Worm (Caenorhabditis elegans) whole organism, young adult: ENCODE results near the gene nhr-97.

ENCODE experiments used
- B0019.2 ChIP-seq: fragments of 200-800 bp; sonication (Bioruptor generic); conservative IDR thresholded peaks from 2 replicates; pipeline ENCODE4 v1.3.6; 2022; ENCODE audit warnings: missing genetic modification reagents, missing genetic modification characterization, missing compliant biosample characterization
- C06A6.2 ChIP-seq: fragments of 200-800 bp; sonication (Bioruptor generic); conservative IDR thresholded peaks from 2 replicates; pipeline ENCODE4 v1.3.6; 2022; ENCODE audit warnings: missing genetic modification characterization, missing compliant biosample characterization
- C17E4.6 ChIP-seq: fragments of 200-800 bp; sonication (Bioruptor generic); IDR thresholded peaks from 2 replicates; pipeline ENCODE4 v1.3.6; 2022; ENCODE audit warnings: missing genetic modification reagents, missing genetic modification characterization, missing compliant biosample characterization
- F10E7.11 ChIP-seq: sonication (generic microtip); optimal IDR thresholded peaks from 2 replicates; lab custom pipeline; 2017; ENCODE audit warnings: mild to moderate bottlenecking, missing genetic modification characterization, moderate library complexity, missing compliant biosample characterization
- F23B12.7 ChIP-seq: sonication (generic microtip); optimal IDR thresholded peaks from 2 replicates; lab custom pipeline; 2017; ENCODE audit warnings: missing genetic modification characterization, mild to moderate bottlenecking, missing compliant biosample characterization, antibody characterized with exemption, moderate library complexity; ENCODE audit not compliant: insufficient read depth
- F49E8.2 ChIP-seq: sonication (generic microtip); optimal IDR thresholded peaks from 3 replicates; lab custom pipeline; 2017; ENCODE audit warnings: missing genetic modification characterization, mild to moderate bottlenecking, missing compliant biosample characterization, antibody characterized with exemption, moderate library complexity; ENCODE audit not compliant: insufficient read depth
- F55B11.4 ChIP-seq: sonication (generic microtip); optimal IDR thresholded peaks from 2 replicates; lab custom pipeline; 2016; ENCODE audit warnings: missing compliant biosample characterization, missing genetic modification characterization, borderline replicate concordance; ENCODE audit not compliant: insufficient read depth
- K11D2.4 ChIP-seq: fragments of 200-800 bp; sonication (Bioruptor generic); IDR thresholded peaks from 2 replicates; pipeline ENCODE4 v1.3.6; 2022; ENCODE audit warnings: missing genetic modification reagents, missing genetic modification characterization, missing compliant biosample characterization
- T07F8.4 ChIP-seq: sonication (generic microtip); optimal IDR thresholded peaks from 2 replicates; lab custom pipeline; 2016; ENCODE audit warnings: mild to moderate bottlenecking, missing genetic modification characterization, moderate library complexity, missing compliant biosample characterization
- Y53G8AR.9 ChIP-seq: fragments of 200-800 bp; sonication (Bioruptor generic); conservative IDR thresholded peaks from 2 replicates; pipeline ENCODE4 v1.3.6; 2022; ENCODE audit warnings: missing genetic modification reagents, missing genetic modification characterization, missing compliant biosample characterization
- Y56A3A.18 ChIP-seq: fragments of 200-800 bp; sonication (Bioruptor generic); IDR thresholded peaks from 2 replicates; pipeline ENCODE4 v1.3.6; 2022; ENCODE audit warnings: missing genetic modification reagents, missing genetic modification characterization, missing compliant biosample characterization
- Y95B8A.8 ChIP-seq: fragments of 200-800 bp; sonication (Bioruptor generic); IDR thresholded peaks from 2 replicates; pipeline ENCODE4 v1.3.6; 2022; ENCODE audit warnings: missing genetic modification reagents, missing genetic modification characterization, missing compliant biosample characterization
- ZK185.1 ChIP-seq: sonication (generic microtip); optimal IDR thresholded peaks from 2 replicates; lab custom pipeline; 2016; ENCODE audit warnings: mild to moderate bottlenecking, missing genetic modification characterization, missing compliant biosample characterization; ENCODE audit not compliant: poor library complexity, severe bottlenecking
- attf-3 ChIP-seq: fragments of 200-800 bp; sonication (Bioruptor generic); conservative IDR thresholded peaks from 2 replicates; pipeline ENCODE4 v1.3.6; 2022; ENCODE audit warnings: missing genetic modification reagents, missing genetic modification characterization, missing compliant biosample characterization
- ccch-3 ChIP-seq: fragments of 200-800 bp; sonication (Bioruptor generic); optimal IDR thresholded peaks from 2 replicates; lab custom pipeline; 2018; ENCODE audit warnings: mild to moderate bottlenecking, missing genetic modification characterization, missing compliant biosample characterization
- ceh-100 ChIP-seq: fragments of 200-800 bp; sonication (Bioruptor generic); IDR thresholded peaks from 2 replicates; pipeline ENCODE4 v1.3.6; 2022; ENCODE audit warnings: missing genetic modification reagents, missing genetic modification characterization, missing compliant biosample characterization
- ceh-58 ChIP-seq: fragments of 200-800 bp; sonication (Bioruptor generic); IDR thresholded peaks from 2 replicates; pipeline ENCODE4 v1.3.6; 2022; ENCODE audit warnings: missing genetic modification characterization, missing compliant biosample characterization
- egl-18 ChIP-seq: fragments of 200-800 bp; sonication (Bioruptor generic); IDR thresholded peaks from 2 replicates; pipeline ENCODE4 v1.3.6; 2022; ENCODE audit warnings: missing genetic modification reagents, missing genetic modification characterization, missing compliant biosample characterization
- egrh-3 ChIP-seq: fragments of 200-800 bp; sonication (Bioruptor generic); IDR thresholded peaks from 2 replicates; pipeline ENCODE4 v1.3.6; 2022; ENCODE audit warnings: missing genetic modification reagents, missing genetic modification characterization, missing compliant biosample characterization
- gei-17 ChIP-seq: fragments of 200-800 bp; sonication (Bioruptor generic); optimal IDR thresholded peaks from 2 replicates; lab custom pipeline; 2018; ENCODE audit warnings: mild to moderate bottlenecking, missing genetic modification characterization, missing compliant biosample characterization
- hmg-1.2 ChIP-seq: fragments of 200-800 bp; sonication (Bioruptor generic); IDR thresholded peaks from 2 replicates; pipeline ENCODE4 v1.3.6; 2022; ENCODE audit warnings: missing genetic modification reagents, missing genetic modification characterization, missing compliant biosample characterization
- hmg-20 ChIP-seq: fragments of 200-800 bp; sonication (Bioruptor generic); IDR thresholded peaks from 2 replicates; pipeline ENCODE4 v1.3.6; 2022; ENCODE audit warnings: missing genetic modification reagents, missing genetic modification characterization, missing compliant biosample characterization
- lag-1 ChIP-seq: fragments of 200-800 bp; sonication (Bioruptor generic); IDR thresholded peaks from 2 replicates; pipeline ENCODE4 v1.3.6; 2022; ENCODE audit warnings: missing genetic modification reagents, missing genetic modification characterization, missing compliant biosample characterization
- lir-1 ChIP-seq: fragments of 200-800 bp; sonication (Bioruptor generic); conservative IDR thresholded peaks from 2 replicates; pipeline ENCODE4 v1.3.6; 2022; ENCODE audit warnings: missing genetic modification reagents, missing genetic modification characterization, missing compliant biosample characterization
- lsl-1 ChIP-seq: fragments of 200-800 bp; sonication (Bioruptor generic); optimal IDR thresholded peaks from 2 replicates; lab custom pipeline; 2018; ENCODE audit warnings: mild to moderate bottlenecking, missing genetic modification characterization, moderate library complexity, missing compliant biosample characterization
- lsy-27 ChIP-seq: sonication (generic microtip); optimal IDR thresholded peaks from 2 replicates; lab custom pipeline; 2017; ENCODE audit warnings: missing genetic modification characterization, mild to moderate bottlenecking, missing compliant biosample characterization, antibody characterized with exemption, missing genotype, borderline replicate concordance; ENCODE audit not compliant: insufficient read depth
- madf-3 ChIP-seq: fragments of 200-800 bp; sonication (Bioruptor generic); IDR thresholded peaks from 2 replicates; pipeline ENCODE4 v1.3.6; 2022; ENCODE audit warnings: missing genetic modification reagents, missing genetic modification characterization, missing compliant biosample characterization
- mcd-1 ChIP-seq: fragments of 200-800 bp; sonication (Bioruptor generic); IDR thresholded peaks from 2 replicates; pipeline ENCODE4 v1.3.6; 2022; ENCODE audit warnings: missing genetic modification reagents, missing genetic modification characterization, missing compliant biosample characterization
- nhr-80 ChIP-seq: sonication (generic microtip); optimal IDR thresholded peaks from 2 replicates; lab custom pipeline; 2016; ENCODE audit warnings: missing genetic modification characterization, missing compliant biosample characterization
- pha-4 ChIP-seq: fragments of 150-350 bp; sonication (generic microtip); optimal IDR thresholded peaks from 2 replicates; lab custom pipeline; 2014; ENCODE audit warnings: missing biosample characterization, missing genetic modification reagents, missing genetic modification characterization
- repo-1 ChIP-seq: sonication (generic microtip); optimal IDR thresholded peaks from 2 replicates; lab custom pipeline; 2017; ENCODE audit warnings: mild to moderate bottlenecking, missing genetic modification characterization, missing compliant biosample characterization
- sea-2 ChIP-seq: fragments of 200-800 bp; sonication (Bioruptor generic); IDR thresholded peaks from 2 replicates; pipeline ENCODE4 v1.3.6; 2022; ENCODE audit warnings: missing genetic modification characterization, missing compliant biosample characterization
- snpc-3.4 ChIP-seq: sonication (generic microtip); optimal IDR thresholded peaks from 2 replicates; lab custom pipeline; 2017; ENCODE audit warnings: missing genetic modification characterization, mild to moderate bottlenecking, missing compliant biosample characterization, antibody characterized with exemption, moderate library complexity, missing genotype, missing genetic modification reagents
- snpc-4 ChIP-seq, 5 experiments: fragments of 150-350 bp in 1 of 5; sonication (generic microtip) in 4 of 5; optimal IDR thresholded peaks; 2 replicates each; lab custom pipeline; 2014 to 2018; ENCODE audit warnings: missing genetic modification characterization in 5 of 5, missing biosample characterization in 3 of 5, antibody characterized with exemption in 2 of 5, mild to moderate bottlenecking in 2 of 5, missing compliant biosample characterization in 2 of 5, missing genotype in 2 of 5, moderate library complexity in 2 of 5, missing genetic modification reagents in 1 of 5
- sptf-2 ChIP-seq: fragments of 200-800 bp; sonication (Bioruptor generic); optimal IDR thresholded peaks from 2 replicates; lab custom pipeline; 2018; ENCODE audit warnings: mild to moderate bottlenecking, missing genetic modification characterization, missing compliant biosample characterization
- unc-130 ChIP-seq: sonication (generic microtip); optimal IDR thresholded peaks from 2 replicates; lab custom pipeline; 2016; ENCODE audit warnings: missing genetic modification reagents, missing genetic modification characterization, missing compliant biosample characterization

The nhr-97 gene

ce11 chrIV:9744905-9745304 lies 12.5 kb upstream of the nhr-97 start, which contains the start of gene C28D4.4:
C28D4.4 (minus strand) TSS chrIV:9745005.
- no peak for TF ChIP-seq F55B11.4
- TF ChIP-seq snpc-4 (GFP tag; optimal IDR thresholded peaks at IDR 0.05; lab: Kevin White, UChicago), result no peak
- TF ChIP-seq snpc-4 (tag; optimal IDR thresholded peaks at IDR 0.05; lab: Kevin White, UChicago), result no peak

ce11 chrIV:9746762-9747161 lies 10.7 kb upstream of the nhr-97 start, which contains the start of gene C28D4.5:
C28D4.5 (minus strand) TSS chrIV:9746862.
- TF ChIP-seq ZK185.1 (tag; lab: Kevin White, UChicago), result no peak
- TF ChIP-seq lsy-27 (tag; lab: Kevin White, UChicago), result no peak
- TF ChIP-seq ceh-100 (GFP tag; lab: Robert Waterston, UW), result no peak
- no peak for TF ChIP-seq pha-4
- no peak for TF ChIP-seq attf-3 (GFP tag; lab: Robert Waterston, UW)
- TF ChIP-seq F23B12.7 (tag; lab: Kevin White, UChicago), result no peak
- TF ChIP-seq repo-1, result no peak
- no peak for TF ChIP-seq egl-18 (GFP tag; lab: Robert Waterston, UW)
- no peak for TF ChIP-seq Y56A3A.18 (GFP tag; lab: Robert Waterston, UW)
- no peak for TF ChIP-seq F49E8.2
- TF ChIP-seq B0019.2 (GFP tag; lab: Robert Waterston, UW), result no peak
- no peak for TF ChIP-seq mcd-1 (GFP tag; lab: Robert Waterston, UW)
- TF ChIP-seq sptf-2 (GFP tag; lab: Kevin White, UChicago), result no peak
- no peak for TF ChIP-seq madf-3 (GFP tag; lab: Robert Waterston, UW)
- no peak for TF ChIP-seq T07F8.4
- TF ChIP-seq Y95B8A.8 (GFP tag; lab: Robert Waterston, UW), result no peak
- TF ChIP-seq, all 124 proteins: peak for 0

ce11 chrIV:9748342-9748741 lies 9.1 kb upstream of the nhr-97 start, which contains the start of gene C28D4.8:
C28D4.8 (minus strand) TSS chrIV:9748442.
- TF ChIP-seq F49E8.2 (no peak), lir-1 (no peak), C17E4.6 (GFP tag; lab: Robert Waterston, UW) (no peak), ceh-58 (GFP tag; lab: Robert Waterston, UW) (no peak), F23B12.7 (tag; lab: Kevin White, UChicago) (no peak), egrh-3 (no peak)
- TF ChIP-seq, all 124 proteins: peak for 0

ce11 chrIV:9755713-9756112 lies 1.7 kb upstream of the nhr-97 start:
- no peak for TF ChIP-seq lsl-1 (GFP tag; lab: Kevin White, UChicago)
- TF ChIP-seq Y53G8AR.9 (GFP tag; lab: Robert Waterston, UW), result no peak
- TF ChIP-seq C06A6.2 (GFP tag; lab: Robert Waterston, UW), result no peak
- TF ChIP-seq sea-2, result no peak
- TF ChIP-seq unc-130 (GFP tag; lab: Kevin White, UChicago), result no peak
- TF ChIP-seq mcd-1 (GFP tag; lab: Robert Waterston, UW), result no peak
- no peak for TF ChIP-seq K11D2.4
- TF ChIP-seq, all 124 proteins: peak for 0

ce11 chrIV:9756647-9757424 lies 605 bp upstream of the nhr-97 start:
- TF ChIP-seq lag-1 (GFP tag; lab: Robert Waterston, UW) (no peak), gei-17 (GFP tag; lab: Kevin White, UChicago) (no peak), ccch-3 (GFP tag; lab: Kevin White, UChicago) (no peak), hmg-1.2 (GFP tag; lab: Robert Waterston, UW) (peak; percentile 67; the same call in 1 of the 2 replicates), F10E7.11 (tag; lab: Kevin White, UChicago) (no peak), snpc-3.4 (tag; lab: Kevin White, UChicago) (no peak), nhr-80 (tag; lab: Kevin White, UChicago) (peak; percentile 81), snpc-4 (GFP tag; optimal IDR thresholded peaks at IDR 0.05; lab: Kevin White, UChicago) (no peak), snpc-4 (tag; optimal IDR thresholded peaks at IDR 0.05; lab: Kevin White, UChicago) (peak in 1 of 4 experiments; percentile 13), hmg-20 (no peak)
